Fruit fly (Drosophila melanogaster): ENCODE results near the gene CG14650.

dm6 chr3R:4462783-4463182, 25.6 kb downstream of the CG14650 start, which contains the start of gene CG31522:
- TF ChIP-seq CG10669 (GFP tag; optimal IDR thresholded peaks at IDR 0.05) (no peak), CG3032 (tag; optimal IDR thresholded peaks at IDR 0.05) (no peak), CG15336 (GFP tag; IDR thresholded peaks at IDR 0.05) (no peak), CG34406 (GFP tag; optimal IDR thresholded peaks at IDR 0.05) (no peak), CG4318 (GFP tag; optimal IDR thresholded peaks at IDR 0.05) (no peak), CG16779 (tag; optimal IDR thresholded peaks at IDR 0.05) (no peak), OdsH (GFP tag; optimal IDR thresholded peaks at IDR 0.05) (no peak), topi (GFP tag; optimal IDR thresholded peaks at IDR 0.05) (no peak), Hr38 (GFP tag; optimal IDR thresholded peaks at IDR 0.05) (no peak)
